Fruit fly (Drosophila melanogaster) whole organism, embryonic: ENCODE data around the gene CG15927.

Experiments used
- Abd-B ChIP-seq: fragments of 200-800 bp; sonication (Bioruptor generic); optimal IDR thresholded peaks from 2 replicates; lab custom pipeline; 2018; ENCODE audit warnings: missing biosample characterization, mild to moderate bottlenecking, missing genetic modification characterization, moderate library complexity
- BtbVII ChIP-seq: fragments of 200-800 bp; sonication (Bioruptor generic); optimal IDR thresholded peaks from 3 replicates; lab custom pipeline; 2017; ENCODE audit warnings: missing biosample characterization, mild to moderate bottlenecking, missing genetic modification characterization
- CG10366 ChIP-seq: fragments of 200-800 bp; sonication (Bioruptor generic); IDR thresholded peaks from 2 replicates; pipeline ENCODE4 v1.3.6; 2022; ENCODE audit warnings: missing biosample characterization, missing genetic modification characterization
- CG12769 ChIP-seq: fragments of 200-800 bp; sonication (Bioruptor generic); optimal IDR thresholded peaks from 2 replicates; lab custom pipeline; 2019; ENCODE audit warnings: missing biosample characterization, mild to moderate bottlenecking, missing genetic modification characterization, moderate library complexity
- CG15073 ChIP-seq: fragments of 200-800 bp; sonication (Bioruptor generic); optimal IDR thresholded peaks from 2 replicates; lab custom pipeline; 2016; ENCODE audit warnings: missing biosample characterization, missing genetic modification characterization
- CG1602 ChIP-seq: fragments of 200-800 bp; sonication (Bioruptor generic); optimal IDR thresholded peaks from 3 replicates; lab custom pipeline; 2016; ENCODE audit warnings: missing biosample characterization, missing genetic modification characterization
- CG1647 ChIP-seq: fragments of 200-800 bp; sonication (Bioruptor generic); optimal IDR thresholded peaks from 3 replicates; lab custom pipeline; 2016; ENCODE audit warnings: missing biosample characterization, missing genetic modification characterization
- CG17328 ChIP-seq: fragments of 200-800 bp; sonication (Bioruptor generic); IDR thresholded peaks from 2 replicates; pipeline ENCODE4 v1.3.6; 2022; ENCODE audit warnings: missing biosample characterization, missing genetic modification characterization
- CG1792 ChIP-seq: fragments of 200-800 bp; sonication (Bioruptor generic); optimal IDR thresholded peaks from 2 replicates; lab custom pipeline; 2016; ENCODE audit warnings: missing biosample characterization, missing genetic modification characterization
- CG2712 ChIP-seq: fragments of 200-800 bp; optimal IDR thresholded peaks from 3 replicates; lab custom pipeline; 2019; ENCODE audit warnings: missing biosample characterization, mild to moderate bottlenecking, missing genetic modification characterization, moderate library complexity
- CG31388 ChIP-seq: fragments of 200-800 bp; sonication (Bioruptor generic); optimal IDR thresholded peaks from 2 replicates; lab custom pipeline; 2016; ENCODE audit warnings: missing biosample characterization, missing genetic modification characterization
- CG31441 ChIP-seq: fragments of 200-800 bp; sonication (Bioruptor generic); IDR thresholded peaks from 2 replicates; pipeline ENCODE4 v1.3.6; 2022; ENCODE audit warnings: missing biosample characterization, missing genetic modification characterization
- CG34376 ChIP-seq: fragments of 200-800 bp; sonication (Bioruptor generic); optimal IDR thresholded peaks from 2 replicates; lab custom pipeline; 2018; ENCODE audit warnings: missing biosample characterization, mild to moderate bottlenecking, missing genetic modification characterization
- CG43689 ChIP-seq: fragments of 200-800 bp; sonication (Bioruptor generic); IDR thresholded peaks from 2 replicates; pipeline ENCODE4 v1.3.6; 2022; ENCODE audit warnings: missing biosample characterization, missing genetic modification characterization
- CG4820 ChIP-seq: fragments of 200-800 bp; sonication (Bioruptor generic); optimal IDR thresholded peaks from 3 replicates; lab custom pipeline; 2016; ENCODE audit warnings: missing biosample characterization, missing genetic modification characterization
- CG4854 ChIP-seq: fragments of 200-800 bp; sonication (Bioruptor generic); optimal IDR thresholded peaks from 2 replicates; lab custom pipeline; 2016; ENCODE audit warnings: missing biosample characterization, missing genetic modification characterization, inconsistent platforms
- CG6254 ChIP-seq: fragments of 200-800 bp; sonication (Bioruptor generic); optimal IDR thresholded peaks from 3 replicates; lab custom pipeline; 2017; ENCODE audit warnings: mild to moderate bottlenecking, missing biosample characterization, missing genetic modification reagents, missing genetic modification characterization
- CG6654 ChIP-seq: fragments of 200-800 bp; sonication (Bioruptor generic); optimal IDR thresholded peaks from 2 replicates; lab custom pipeline; 2017; ENCODE audit warnings: missing biosample characterization, mild to moderate bottlenecking, missing genetic modification characterization
- CG6854 ChIP-seq: fragments of 200-800 bp; sonication (Bioruptor generic); optimal IDR thresholded peaks from 3 replicates; lab custom pipeline; 2017; ENCODE audit warnings: missing biosample characterization, mild to moderate bottlenecking, missing genetic modification characterization
- CG7839 ChIP-seq: fragments of 200-800 bp; sonication (Bioruptor generic); optimal IDR thresholded peaks from 3 replicates; lab custom pipeline; 2018; ENCODE audit warnings: missing biosample characterization, mild to moderate bottlenecking, missing genetic modification characterization, moderate library complexity
- CG8388 ChIP-seq: fragments of 200-800 bp; sonication (Bioruptor generic); optimal IDR thresholded peaks from 2 replicates; lab custom pipeline; 2019; ENCODE audit warnings: missing biosample characterization, mild to moderate bottlenecking, missing genetic modification characterization, moderate library complexity
- CG8765 ChIP-seq: fragments of 200-800 bp; sonication (Bioruptor generic); IDR thresholded peaks from 2 replicates; pipeline ENCODE4 v1.3.6; 2022; ENCODE audit warnings: missing biosample characterization, missing genetic modification characterization
- Dek ChIP-seq: fragments of 200-800 bp; sonication (Bioruptor generic); optimal IDR thresholded peaks from 3 replicates; lab custom pipeline; 2019; ENCODE audit warnings: missing biosample characterization, mild to moderate bottlenecking, missing genetic modification characterization, moderate library complexity
- Elba2 ChIP-seq: fragments of 200-800 bp; sonication (Bioruptor generic); optimal IDR thresholded peaks from 3 replicates; lab custom pipeline; 2016; ENCODE audit warnings: missing biosample characterization, missing genetic modification characterization
- HmgZ ChIP-seq: fragments of 200-800 bp; sonication (Bioruptor generic); optimal IDR thresholded peaks from 2 replicates; lab custom pipeline; 2018; ENCODE audit warnings: missing biosample characterization, mild to moderate bottlenecking, missing genetic modification characterization
- PHDP ChIP-seq: fragments of 200-800 bp; sonication (Bioruptor generic); optimal IDR thresholded peaks from 3 replicates; lab custom pipeline; 2018; ENCODE audit warnings: missing biosample characterization, mild to moderate bottlenecking, missing genetic modification characterization, moderate library complexity
- Rx ChIP-seq: fragments of 200-800 bp; sonication (Bioruptor generic); IDR thresholded peaks from 2 replicates; pipeline ENCODE4 v1.3.6; 2022; ENCODE audit warnings: missing biosample characterization, missing genetic modification characterization
- Six4 ChIP-seq: fragments of 200-800 bp; sonication (Bioruptor generic); optimal IDR thresholded peaks from 2 replicates; lab custom pipeline; 2016; ENCODE audit warnings: missing biosample characterization, missing genetic modification characterization
- Spps ChIP-seq: fragments of 200-800 bp; sonication (Bioruptor generic); optimal IDR thresholded peaks from 2 replicates; lab custom pipeline; 2018; ENCODE audit warnings: missing biosample characterization, mild to moderate bottlenecking, missing genetic modification characterization
- Stat92E ChIP-seq, 3 experiments: fragments of >200 bp in 2 of 3; fragments of 200-800 bp in 1 of 3; sonication (Bioruptor generic) in 1 of 3; optimal IDR thresholded peaks; 2 replicates each; lab custom pipeline; 2017 to 2019; ENCODE audit warnings: missing biosample characterization in 3 of 3, missing genetic modification characterization in 3 of 3, mild to moderate bottlenecking in 1 of 3, moderate library complexity in 1 of 3
- amos ChIP-seq: fragments of 200-800 bp; sonication (Bioruptor generic); IDR thresholded peaks from 2 replicates; pipeline ENCODE4 v1.3.6; 2022; ENCODE audit warnings: missing biosample characterization, missing genetic modification characterization; ENCODE audit not compliant: partially characterized antibody
- ap ChIP-seq: fragments of 200-800 bp; sonication (Bioruptor generic); IDR thresholded peaks from 2 replicates; pipeline ENCODE4 v1.3.6; 2022; ENCODE audit warnings: missing biosample characterization, missing genetic modification characterization
- ato ChIP-seq: fragments of 200-800 bp; sonication (Bioruptor generic); IDR thresholded peaks from 2 replicates; pipeline ENCODE4 v1.3.6; 2022; ENCODE audit warnings: missing biosample characterization, missing genetic modification characterization; ENCODE audit not compliant: partially characterized antibody
- bigmax ChIP-seq: fragments of 200-800 bp; sonication (Bioruptor generic); optimal IDR thresholded peaks from 2 replicates; lab custom pipeline; 2018; ENCODE audit warnings: missing biosample characterization, mild to moderate bottlenecking, missing genetic modification characterization
- cato ChIP-seq: fragments of 200-800 bp; sonication (Bioruptor generic); optimal IDR thresholded peaks from 2 replicates; lab custom pipeline; 2016; ENCODE audit warnings: missing biosample characterization, missing genetic modification characterization, borderline replicate concordance
- crc ChIP-seq: fragments of 200-800 bp; sonication (Bioruptor generic); optimal IDR thresholded peaks from 2 replicates; lab custom pipeline; 2016; ENCODE audit warnings: missing biosample characterization, missing genetic modification characterization
- dm ChIP-seq: fragments of 200-800 bp; sonication (Bioruptor generic); optimal IDR thresholded peaks from 3 replicates; lab custom pipeline; 2016; ENCODE audit warnings: missing biosample characterization, missing genetic modification characterization
- kay ChIP-seq: fragments of 200-800 bp; sonication (Bioruptor generic); optimal IDR thresholded peaks from 2 replicates; lab custom pipeline; 2016; ENCODE audit warnings: missing biosample characterization, missing genetic modification characterization
- mld ChIP-seq: fragments of 200-800 bp; sonication (Bioruptor generic); IDR thresholded peaks from 3 replicates; pipeline ENCODE4 v1.3.6; 2022; ENCODE audit warnings: missing biosample characterization, missing genetic modification characterization; ENCODE audit not compliant: partially characterized antibody
- nerfin-1 ChIP-seq: fragments of 200-800 bp; sonication (Bioruptor generic); optimal IDR thresholded peaks from 3 replicates; lab custom pipeline; 2019; ENCODE audit warnings: missing biosample characterization, mild to moderate bottlenecking, missing genetic modification characterization, moderate library complexity
- pho ChIP-seq: fragments of 200-800 bp; sonication (Bioruptor generic); optimal IDR thresholded peaks from 2 replicates; lab custom pipeline; 2016; ENCODE audit warnings: missing biosample characterization, missing genetic modification characterization
- pita ChIP-seq: fragments of 200-800 bp; sonication (Bioruptor generic); optimal IDR thresholded peaks from 2 replicates; lab custom pipeline; 2017; ENCODE audit warnings: missing biosample characterization, mild to moderate bottlenecking, missing genetic modification characterization
- rib ChIP-seq: fragments of 200-800 bp; sonication (Bioruptor generic); IDR thresholded peaks from 2 replicates; pipeline ENCODE4 v1.3.6; 2022; ENCODE audit warnings: missing biosample characterization, missing genetic modification characterization
- ro ChIP-seq: fragments of 200-800 bp; sonication (Bioruptor generic); IDR thresholded peaks from 2 replicates; pipeline ENCODE4 v1.3.6; 2022; ENCODE audit warnings: missing biosample characterization, missing genetic modification characterization
- run ChIP-seq: fragments of 200-800 bp; sonication (Bioruptor generic); optimal IDR thresholded peaks from 3 replicates; lab custom pipeline; 2018; ENCODE audit warnings: missing biosample characterization, mild to moderate bottlenecking, missing genetic modification characterization
- sd ChIP-seq: fragments of 200-800 bp; sonication (Bioruptor generic); optimal IDR thresholded peaks from 3 replicates; lab custom pipeline; 2018; ENCODE audit warnings: missing biosample characterization, mild to moderate bottlenecking, missing genetic modification characterization, moderate library complexity
- sisA ChIP-seq: fragments of 200-800 bp; sonication (Bioruptor generic); IDR thresholded peaks from 2 replicates; pipeline ENCODE4 v1.3.6; 2022; ENCODE audit warnings: missing biosample characterization, missing genetic modification characterization
- wor ChIP-seq: fragments of 200-800 bp; sonication (Bioruptor generic); IDR thresholded peaks from 2 replicates; pipeline ENCODE4 v1.3.6; 2022; ENCODE audit warnings: missing biosample characterization, missing genetic modification characterization
- zfh1 ChIP-seq: fragments of 200-800 bp; sonication (Bioruptor generic); IDR thresholded peaks from 3 replicates; pipeline ENCODE4 v1.3.6; 2022; ENCODE audit warnings: missing biosample characterization, missing genetic modification characterization

CG15927 gene

dm6 chrX:12469778-12470177, 15.2 kb downstream of the CG15927 start (continued):
- 0 out of 2 replicates have a peak, but pooled peaks have one; percentile 28 for TF ChIP-seq rib (GFP tag; lab: Robert Waterston, UW)
- peak; percentile 57 for TF ChIP-seq run (tag; lab: Kevin White, UChicago)
- peak; percentile 23 for TF ChIP-seq CG6654
- TF ChIP-seq CG7839 (tag; lab: Kevin White, UChicago), result peak; percentile 60
- peak; percentile 64 for TF ChIP-seq CG31441
- no peak for TF ChIP-seq kay (GFP tag; lab: Kevin White, UChicago)
- TF ChIP-seq ap (GFP tag; lab: Robert Waterston, UW), result peak; percentile 37; the same call in 1 of the 2 replicates
- no peak for TF ChIP-seq amos (GFP tag; lab: Robert Waterston, UW)
- no peak for TF ChIP-seq pita (GFP tag; lab: Kevin White, UChicago)
- TF ChIP-seq dm (GFP tag; lab: Kevin White, UChicago), result peak; percentile 40
- TF ChIP-seq CG15073, result no peak
- TF ChIP-seq CG2712 (tag; lab: Kevin White, UChicago), result peak; percentile 48
- no peak for TF ChIP-seq cato
- TF ChIP-seq CG34376 (GFP tag; lab: Kevin White, UChicago), result no peak

dm6 chrX:12470187-12470931, 15.8 kb downstream of the CG15927 start:
- peak; percentile 36; the same call in 1 of the 2 replicates for TF ChIP-seq CG17328 (GFP tag; lab: Robert Waterston, UW)
- no peak for TF ChIP-seq Six4 (GFP tag; lab: Kevin White, UChicago)
- TF ChIP-seq Elba2, result no peak
- TF ChIP-seq CG43689 (GFP tag; lab: Robert Waterston, UW), result 0 out of 2 replicates have a peak, but pooled peaks have one; percentile 31
- TF ChIP-seq pho (GFP tag; lab: Kevin White, UChicago), result no peak
- no peak for TF ChIP-seq Spps (tag; lab: Kevin White, UChicago)
- no peak for TF ChIP-seq Stat92E (GFP tag; optimal IDR thresholded peaks at IDR 0.05; lab: Kevin White, UChicago)
- TF ChIP-seq CG12769 (tag; lab: Kevin White, UChicago), result peak; percentile 69
- TF ChIP-seq HmgZ (tag; lab: Kevin White, UChicago), result no peak
- TF ChIP-seq CG4820, result peak; percentile 18
- TF ChIP-seq CG4854, result no peak
- peak; percentile 62 for TF ChIP-seq PHDP (tag; lab: Kevin White, UChicago)
- TF ChIP-seq BtbVII (GFP tag; lab: Kevin White, UChicago), result peak; percentile 52
- no peak for TF ChIP-seq ato (GFP tag; lab: Robert Waterston, UW)
- TF ChIP-seq sisA, result peak; percentile 68
- peak; percentile 21 for TF ChIP-seq Abd-B
- peak; percentile 59 for TF ChIP-seq Rx (GFP tag; lab: Robert Waterston, UW)
- TF ChIP-seq wor (GFP tag; lab: Robert Waterston, UW), result peak; percentile 62
- no peak for TF ChIP-seq CG1792
- no peak for TF ChIP-seq CG6254
- TF ChIP-seq CG1602 (GFP tag; lab: Kevin White, UChicago), result peak; percentile 2
- peak; percentile 67 for TF ChIP-seq CG10366 (GFP tag; lab: Robert Waterston, UW)
- peak; percentile 32 for TF ChIP-seq sd (tag; lab: Kevin White, UChicago)
- peak; percentile 27 for TF ChIP-seq Dek (tag; lab: Kevin White, UChicago)
- TF ChIP-seq crc (GFP tag; lab: Kevin White, UChicago), result no peak
- TF ChIP-seq CG6854, result peak; percentile 36
- no peak for TF ChIP-seq CG31388 (GFP tag; lab: Kevin White, UChicago)
- TF ChIP-seq bigmax (GFP tag; lab: Kevin White, UChicago), result no peak
- no peak for TF ChIP-seq CG1647
- peak; percentile 65 for TF ChIP-seq nerfin-1
- TF ChIP-seq mld (GFP tag; lab: Robert Waterston, UW), result no peak
- TF ChIP-seq ro, result no peak
- TF ChIP-seq CG8765, result no peak; the same call in 1 of the 2 replicates
- peak; percentile 65; the same call in 2 of the 3 replicates for TF ChIP-seq zfh1 (GFP tag; lab: Robert Waterston, UW)
- TF ChIP-seq CG8388 (GFP tag; lab: Kevin White, UChicago), result peak; percentile 29
